Worm (Caenorhabditis elegans): Measurements from ENCODE around the gene R10D12.7.

The R10D12.7 gene

DNA sequence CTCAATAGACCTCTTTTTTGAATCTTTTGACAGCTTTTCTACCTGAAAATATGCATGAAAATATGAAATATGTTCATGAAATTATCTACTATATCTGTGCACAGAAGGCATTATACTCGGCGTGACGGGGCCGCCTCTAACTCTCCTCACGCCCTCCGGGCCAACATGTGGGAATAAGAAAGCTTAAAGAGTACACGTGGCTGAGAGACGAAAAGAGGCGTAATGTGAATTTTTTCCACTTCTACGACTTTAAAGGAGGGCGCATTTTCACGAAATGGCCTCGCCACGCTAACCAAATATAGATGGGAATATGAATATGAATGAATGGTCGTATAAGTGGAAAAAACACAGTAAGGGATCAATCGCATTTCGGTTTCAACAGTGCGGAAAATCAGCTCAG is 7.8 kb downstream of the R10D12.7 start:
- TF ChIP-seq isw-1 (GFP tag; IDR thresholded peaks at IDR 0.05) = no peak
- TF ChIP-seq ztf-11 (tag; optimal IDR thresholded peaks at IDR 0.05) = no peak
- TF ChIP-seq skn-1 (tag; optimal IDR thresholded peaks at IDR 0.05) = no peak
- TF ChIP-seq egl-13 (tag; optimal IDR thresholded peaks at IDR 0.05) = no peak
- no peak for TF ChIP-seq hlh-17 (GFP tag; optimal IDR thresholded peaks at IDR 0.05; ENCODE audit: borderline replicate concordance)
- TF ChIP-seq ces-1 (GFP tag; optimal IDR thresholded peaks at IDR 0.05) = no peak
- no peak for TF ChIP-seq Y116A8C.19 (tag; optimal IDR thresholded peaks at IDR 0.05; ENCODE audit: borderline replicate concordance)
- TF ChIP-seq nhr-84 (tag; optimal IDR thresholded peaks at IDR 0.05) = no peak
- no peak for TF ChIP-seq fkh-10 (GFP tag; optimal IDR thresholded peaks at IDR 0.05)
- no peak for TF ChIP-seq jun-1 (tag; optimal IDR thresholded peaks at IDR 0.05)
- TF ChIP-seq nhr-12 (tag; optimal IDR thresholded peaks at IDR 0.05) = no peak
- TF ChIP-seq tbx-2 (tag; optimal IDR thresholded peaks at IDR 0.05) = no peak
- no peak for TF ChIP-seq egl-27 (tag; optimal IDR thresholded peaks at IDR 0.05)
- no peak for TF ChIP-seq C34B4.2 (tag; optimal IDR thresholded peaks at IDR 0.05)
- no peak for TF ChIP-seq swsn-7 (tag; optimal IDR thresholded peaks at IDR 0.05)
- TF ChIP-seq mab-9 (GFP tag; IDR thresholded peaks at IDR 0.05) = no peak

DNA sequence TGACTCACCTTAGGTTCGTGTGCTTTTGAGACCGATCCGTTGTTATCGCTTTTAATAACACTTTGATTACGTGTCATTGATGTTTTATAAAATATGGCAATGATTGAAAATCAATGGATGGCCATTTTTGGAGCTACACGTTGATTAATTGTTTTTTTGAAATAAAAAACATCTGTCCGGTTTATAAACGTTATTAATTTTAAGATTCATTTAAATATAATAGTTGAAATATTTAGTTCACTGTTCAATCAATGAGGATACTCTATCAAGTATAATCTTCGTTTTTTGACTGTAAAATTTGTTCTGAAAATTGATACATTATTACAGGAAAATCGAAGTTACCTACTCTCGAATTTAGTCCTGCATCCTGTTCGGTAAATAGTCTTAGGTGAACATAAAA is 8.4 kb downstream of the R10D12.7 start, which contains the start of gene R10D12.10:
TSS of gene R10D12.10 (minus strand) at position 101 of the 400 bp plus-strand sequence.
- TF ChIP-seq lin-15B (tag; optimal IDR thresholded peaks at IDR 0.05) (no peak), ces-1 (GFP tag; optimal IDR thresholded peaks at IDR 0.05) (no peak), mef-2 (tag; optimal IDR thresholded peaks at IDR 0.05) (no peak), pax-3 (tag; optimal IDR thresholded peaks at IDR 0.05) (no peak), sup-37 (GFP tag; optimal IDR thresholded peaks at IDR 0.05) (no peak)

- TF ChIP-seq unc-130 (tag; optimal IDR thresholded peaks at IDR 0.05) (no peak), fkh-4 (tag; optimal IDR thresholded peaks at IDR 0.05; ENCODE audit: borderline replicate concordance) (no peak), C34B4.2 (tag; optimal IDR thresholded peaks at IDR 0.05) (no peak), nhr-237 (tag; optimal IDR thresholded peaks at IDR 0.05) (no peak), ceh-8 (GFP tag; optimal IDR thresholded peaks at IDR 0.05) (no peak), hlh-4 (tag; optimal IDR thresholded peaks at IDR 0.05) (no peak)
Observed at ce11 chrV:13960916-13961315, 11.1 kb downstream of the R10D12.7 start, which contains the start of gene srh-24. Gene srh-24, minus strand, starts transcription at chrV:13961016.

ce11 chrV:13961927-13962419 is 12.1 kb downstream of the R10D12.7 start, which contains the start of the genes algn-13 and R10D12.13:
Gene algn-13, minus strand, starts transcription at chrV:13961977.
Gene R10D12.13, plus strand, starts transcription at chrV:13962417.
- peak; percentile 64 for TF ChIP-seq swsn-7 (tag; optimal IDR thresholded peaks at IDR 0.05)
- peak; percentile 42 for TF ChIP-seq lin-14 (GFP tag; optimal IDR thresholded peaks at IDR 0.05)
- TF ChIP-seq ceh-82 (tag; optimal IDR thresholded peaks at IDR 0.05) = peak; percentile 51 to 54 (median 52)
- TF ChIP-seq nhr-20 (tag; optimal IDR thresholded peaks at IDR 0.05) = peak; percentile 60
- no peak for TF ChIP-seq nhr-77 (tag; optimal IDR thresholded peaks at IDR 0.05)
- TF ChIP-seq C34B4.2 (tag; optimal IDR thresholded peaks at IDR 0.05) = no peak
- peak; percentile 34 for TF ChIP-seq nhr-76 (tag; optimal IDR thresholded peaks at IDR 0.05)
- peak; percentile 64 to 71 (median 67) for TF ChIP-seq dpl-1 (GFP tag; optimal IDR thresholded peaks at IDR 0.05)
- no peak for TF ChIP-seq ceh-63 (GFP tag; optimal IDR thresholded peaks at IDR 0.05)
- peak; percentile 49 for TF ChIP-seq blmp-1 (tag; optimal IDR thresholded peaks at IDR 0.05)
- no peak for TF ChIP-seq mep-1 (tag; optimal IDR thresholded peaks at IDR 0.05)
- TF ChIP-seq nhr-12 (tag; optimal IDR thresholded peaks at IDR 0.05) = no peak
- no peak for TF ChIP-seq unc-98 (GFP tag; IDR thresholded peaks at IDR 0.05)
- TF ChIP-seq nhr-90 (tag; optimal IDR thresholded peaks at IDR 0.05; ENCODE audit: poor library complexity) = peak; percentile 65
- TF ChIP-seq nhr-85 (tag) = peak; percentile 74
- TF ChIP-seq mab-9 (GFP tag; IDR thresholded peaks at IDR 0.05) = no peak
- TF ChIP-seq skn-1 (tag; optimal IDR thresholded peaks at IDR 0.05) = peak; percentile 59
- TF ChIP-seq efl-1 (optimal IDR thresholded peaks at IDR 0.05) = peak; percentile 63 to 71
- TF ChIP-seq efl-1 (GFP tag; optimal IDR thresholded peaks at IDR 0.05 in 1 of 2) = peak; percentile 62 to 96
- 0 out of 2 replicates have a peak, but pooled peaks have one; percentile 26 for TF ChIP-seq grh-1 (GFP tag; IDR thresholded peaks at IDR 0.05)
- TF ChIP-seq irx-1 (tag; optimal IDR thresholded peaks at IDR 0.05) = peak; percentile 8
- peak; percentile 51 for TF ChIP-seq C16A3.4 (tag; optimal IDR thresholded peaks at IDR 0.05)
- TF ChIP-seq ama-1 (optimal IDR thresholded peaks at IDR 0.05) = no peak
- peak in 1 of 6 experiments; percentile 31 for TF ChIP-seq elt-3 (tag; optimal IDR thresholded peaks at IDR 0.05)
- no peak for TF ChIP-seq Y116A8C.19 (tag; optimal IDR thresholded peaks at IDR 0.05; ENCODE audit: borderline replicate concordance)
- TF ChIP-seq zip-4 (GFP tag; optimal IDR thresholded peaks at IDR 0.05) = peak; percentile 6
- TF ChIP-seq unc-86 (tag; optimal IDR thresholded peaks at IDR 0.05) = peak; percentile 14
- TF ChIP-seq tlp-1 (tag; optimal IDR thresholded peaks at IDR 0.05) = no peak

Data from whole organism, L1 larva.